Fruit fly (Drosophila melanogaster) whole organism, pupa: ENCODE data around the gene PolD2.

Experiments used
- CG10348 ChIP-seq: fragments of 200-800 bp; sonication (Bioruptor generic); IDR thresholded peaks from 2 replicates; pipeline ENCODE4 v1.3.6; 2022; ENCODE audit warnings: missing biosample characterization, missing genetic modification characterization
- CG13204 ChIP-seq: fragments of 200-800 bp; sonication (Bioruptor generic); optimal IDR thresholded peaks from 2 replicates; lab custom pipeline; 2018; ENCODE audit warnings: missing biosample characterization, mild to moderate bottlenecking, missing genetic modification characterization, moderate library complexity
- CG14655 ChIP-seq: fragments of 200-800 bp; sonication (Bioruptor generic); optimal IDR thresholded peaks from 3 replicates; lab custom pipeline; 2017; ENCODE audit warnings: mild to moderate bottlenecking, missing biosample characterization, missing genetic modification reagents, missing genetic modification characterization
- CG15710 ChIP-seq: fragments of 200-800 bp; sonication (Bioruptor generic); optimal IDR thresholded peaks from 2 replicates; lab custom pipeline; 2018; ENCODE audit warnings: missing biosample characterization, mild to moderate bottlenecking, missing genetic modification characterization, moderate library complexity
- CG34367 ChIP-seq: fragments of 200-800 bp; sonication (Bioruptor generic); optimal IDR thresholded peaks from 2 replicates; lab custom pipeline; 2018; ENCODE audit warnings: missing biosample characterization, mild to moderate bottlenecking, missing genetic modification characterization
- CG4496 ChIP-seq: fragments of 200-800 bp; sonication (Bioruptor generic); IDR thresholded peaks from 3 replicates; pipeline ENCODE4 v1.3.6; 2022; ENCODE audit warnings: missing biosample characterization, missing genetic modification characterization
- D1 ChIP-seq: fragments of 200-800 bp; sonication (Bioruptor generic); optimal IDR thresholded peaks from 2 replicates; lab custom pipeline; 2018; ENCODE audit warnings: missing biosample characterization, mild to moderate bottlenecking, missing genetic modification characterization, moderate library complexity
- EcR ChIP-seq: fragments of 200-800 bp; sonication (Bioruptor generic); optimal IDR thresholded peaks from 3 replicates; lab custom pipeline; 2019; ENCODE audit warnings: missing biosample characterization, missing genetic modification characterization, mild to moderate bottlenecking, moderate library complexity, missing genetic modification reagents
- Ets98B ChIP-seq: fragments of 200-800 bp; sonication (Bioruptor generic); IDR thresholded peaks from 2 replicates; pipeline ENCODE4 v1.3.6; 2022; ENCODE audit warnings: missing biosample characterization, missing genetic modification characterization
- Pif1B ChIP-seq: fragments of 200-800 bp; sonication (Bioruptor generic); optimal IDR thresholded peaks from 3 replicates; lab custom pipeline; 2016; ENCODE audit warnings: missing biosample characterization, missing genetic modification characterization

The PolD2 gene

DNA sequence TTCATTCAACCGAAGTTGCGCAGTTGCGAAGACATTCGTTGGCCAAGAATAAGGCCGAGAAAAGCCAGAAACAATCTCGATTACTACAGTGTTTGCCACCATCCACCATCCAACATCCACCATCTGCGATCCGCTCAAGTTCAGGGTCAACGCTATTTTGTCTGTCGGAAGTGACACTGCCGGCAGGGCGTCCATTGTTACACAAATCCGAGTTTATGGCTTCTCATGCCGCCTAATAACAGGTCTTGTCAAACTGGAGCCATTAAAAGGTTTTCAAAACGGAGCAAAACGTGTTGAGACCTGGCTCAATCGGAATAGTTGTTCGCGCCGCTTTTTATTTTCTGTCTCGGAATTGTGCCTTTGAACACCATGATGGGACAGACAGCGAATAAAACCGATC lies 43.4 kb downstream of the PolD2 start:
- TF ChIP-seq D1, result no peak
- no peak for TF ChIP-seq Ets98B (GFP tag; lab: Robert Waterston, UW)
- no peak for TF ChIP-seq CG14655
- peak; percentile 93 for TF ChIP-seq EcR
- TF ChIP-seq CG4496, result no peak
- no peak for TF ChIP-seq CG15710
- no peak for TF ChIP-seq CG10348 (GFP tag; lab: Robert Waterston, UW)
- TF ChIP-seq, all 21 proteins: peak for 1

DNA sequence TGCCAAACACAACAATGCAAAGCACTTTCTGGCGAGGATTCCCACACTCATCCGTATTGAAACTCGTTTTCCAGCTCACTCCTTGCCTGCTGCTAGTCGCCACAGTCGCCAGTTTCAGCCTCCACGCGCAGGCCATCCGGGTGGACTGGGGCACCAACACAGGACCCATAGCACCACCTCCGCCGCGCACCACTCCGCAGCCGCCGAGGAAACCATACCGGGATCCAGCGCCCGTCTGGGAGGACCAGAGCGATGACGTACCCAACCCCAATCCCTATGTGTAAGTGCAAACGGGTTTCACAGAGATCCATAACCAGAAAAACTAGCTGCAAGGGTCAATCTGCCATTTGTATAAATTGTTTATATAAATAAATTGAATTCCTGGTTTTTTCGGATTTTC lies 45.7 kb downstream of the PolD2 start:
- TF ChIP-seq CG13204 (GFP tag; lab: Kevin White, UChicago) (peak; percentile 36), Pif1B (no peak), EcR (peak; percentile 84)

DNA sequence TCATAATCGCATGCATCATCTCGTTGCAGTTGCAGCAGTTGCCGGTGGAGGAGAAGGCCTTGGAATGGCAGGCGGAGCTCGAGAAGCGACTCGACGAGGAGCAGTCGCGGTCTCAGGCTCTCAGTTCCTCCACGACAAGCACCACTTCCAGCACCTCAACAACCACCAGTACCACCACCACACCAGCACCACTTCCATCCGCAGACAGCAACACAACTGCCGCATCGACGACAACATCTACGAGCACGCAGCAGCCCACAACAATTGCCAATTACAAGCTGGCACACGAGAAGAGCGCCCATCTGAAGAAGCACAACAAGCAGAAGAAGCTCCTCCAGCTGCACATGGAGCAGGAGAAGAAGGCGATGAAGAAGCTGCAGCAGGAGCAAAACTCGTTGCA lies 46.9 kb downstream of the PolD2 start:
- TF ChIP-seq CG13204 (GFP tag; lab: Kevin White, UChicago) (peak; percentile 45), EcR (peak; percentile 22), CG34367 (tag; lab: Kevin White, UChicago) (no peak), CG4496 (0 out of 3 replicates have a peak, but pooled peaks have one; percentile 19)
